Worm (Caenorhabditis elegans) whole organism, L4 larva: ENCODE data around the gene C35A5.3.

Source experiments
- nhr-6 ChIP-seq: fragments of 150-350 bp; optimal IDR thresholded peaks from 2 replicates; lab custom pipeline; 2014; ENCODE audit warnings: missing biosample characterization, missing genetic modification characterization
- pqm-1 ChIP-seq: sonication (generic microtip); optimal IDR thresholded peaks from 2 replicates; lab custom pipeline; 2017; ENCODE audit warnings: missing biosample characterization, missing genetic modification characterization
- skn-1 ChIP-seq: fragments of 150-350 bp; optimal IDR thresholded peaks from 2 replicates; lab custom pipeline; 2014; ENCODE audit warnings: missing biosample characterization, missing genetic modification characterization

- TF ChIP-seq pqm-1 (tag; lab: Kevin White, UChicago) (peak; percentile 6), skn-1 (tag; lab: Kevin White, UChicago) (peak; percentile 59), nhr-6 (tag; lab: Kevin White, UChicago) (peak; percentile 96)
Measured at ce11 chrV:10466607-10467092, 34.5 kb downstream of the C35A5.3 start.
